Worm (Caenorhabditis elegans): ENCODE measurements around the gene nrx-1.

Gene nrx-1

ce11 chrV:10855363-10855762 lies 30.6 kb downstream of the nrx-1 start (continued):
- TF ChIP-seq nhr-41 (GFP tag; IDR thresholded peaks at IDR 0.05) (0 out of 2 replicates have a peak, but pooled peaks have one; percentile 30), php-3 (GFP tag; IDR thresholded peaks at IDR 0.05) (peak; percentile 61), nhr-77 (tag; optimal IDR thresholded peaks at IDR 0.05) (peak; percentile 59), snpc-4 (tag; optimal IDR thresholded peaks at IDR 0.05) (no peak), mxl-3 (GFP tag; optimal IDR thresholded peaks at IDR 0.05) (peak; percentile 50), fos-1 (tag; optimal IDR thresholded peaks at IDR 0.05) (no peak), saeg-2 (GFP tag; IDR thresholded peaks at IDR 0.05) (0 out of 2 replicates have a peak, but pooled peaks have one; percentile 61), daf-12 (tag; optimal IDR thresholded peaks at IDR 0.05) (no peak), tra-1 (GFP tag; IDR thresholded peaks at IDR 0.05) (peak; percentile 66), nhr-28 (tag; optimal IDR thresholded peaks at IDR 0.05) (peak; percentile 96), cey-2 (tag; optimal IDR thresholded peaks at IDR 0.05; ENCODE audit: borderline replicate concordance, insufficient read depth) (no peak), ama-1 (optimal IDR thresholded peaks at IDR 0.05) (no peak), ceh-44 (GFP tag; IDR thresholded peaks at IDR 0.05) (no peak), nhr-10 (tag; optimal IDR thresholded peaks at IDR 0.05) (no peak), aha-1 (tag) (no peak), unc-39 (tag; optimal IDR thresholded peaks at IDR 0.05) (no peak), dmd-8 (GFP tag; IDR thresholded peaks at IDR 0.05) (no peak), lir-3 (tag; optimal IDR thresholded peaks at IDR 0.05) (no peak), nhr-6 (tag; optimal IDR thresholded peaks at IDR 0.05) (no peak), daf-8 (GFP tag; IDR thresholded peaks at IDR 0.05) (no peak), unc-62 (GFP tag; optimal IDR thresholded peaks at IDR 0.05 in 1 of 2) (peak in 1 of 2 experiments; percentile 87), unc-62 (tag; optimal IDR thresholded peaks at IDR 0.05) (no peak), lin-13 (GFP tag; optimal IDR thresholded peaks at IDR 0.05) (no peak), aly-2 (tag; optimal IDR thresholded peaks at IDR 0.05) (no peak), mes-2 (tag; optimal IDR thresholded peaks at IDR 0.05; ENCODE audit: poor library complexity, severe bottlenecking) (no peak), daf-16 (GFP tag; optimal IDR thresholded peaks at IDR 0.05) (peak in 1 of 2 experiments; percentile 44), daf-16 (tag; optimal IDR thresholded peaks at IDR 0.05) (peak; percentile 93), F26F4.8 (GFP tag; conservative IDR thresholded peaks at IDR 0.05) (0 out of 2 replicates have a peak, but pooled peaks have one; percentile 29), hlh-11 (tag; optimal IDR thresholded peaks at IDR 0.05) (peak; percentile 89), mxl-2 (GFP tag; conservative IDR thresholded peaks at IDR 0.05) (no peak), pha-4 (GFP tag; IDR thresholded peaks at IDR 0.05) (no peak), pha-4 (tag; optimal IDR thresholded peaks at IDR 0.05) (no peak), ZK337.2 (GFP tag; IDR thresholded peaks at IDR 0.05) (no peak), jun-1 (tag; optimal IDR thresholded peaks at IDR 0.05) (peak; percentile 42), mdl-1 (tag; optimal IDR thresholded peaks at IDR 0.05) (peak in 1 of 2 experiments; percentile 56), hif-1 (tag; optimal IDR thresholded peaks at IDR 0.05) (peak in 1 of 2 experiments; percentile 40), ZK546.5 (tag; optimal IDR thresholded peaks at IDR 0.05) (no peak)

- no peak for TF ChIP-seq zip-2 (tag; optimal IDR thresholded peaks at IDR 0.05)
- TF ChIP-seq daf-19 (GFP tag; conservative IDR thresholded peaks at IDR 0.05) = no peak
- no peak for TF ChIP-seq ceh-62 (tag; optimal IDR thresholded peaks at IDR 0.05)
- no peak for TF ChIP-seq lim-7 (GFP tag; IDR thresholded peaks at IDR 0.05)
- TF ChIP-seq vab-7 (GFP tag; IDR thresholded peaks at IDR 0.05) = no peak
- no peak for TF ChIP-seq ztf-11 (tag; optimal IDR thresholded peaks at IDR 0.05)
- peak in 1 of 2 experiments; percentile 9 for TF ChIP-seq lsy-2 (tag; optimal IDR thresholded peaks at IDR 0.05)
- no peak for TF ChIP-seq ztf-7 (tag; optimal IDR thresholded peaks at IDR 0.05)
- no peak for TF ChIP-seq dve-1 (tag; optimal IDR thresholded peaks at IDR 0.05; ENCODE audit: insufficient read depth)
- no peak for TF ChIP-seq nhr-48 (tag; optimal IDR thresholded peaks at IDR 0.05)
- no peak for TF ChIP-seq attf-4 (tag; optimal IDR thresholded peaks at IDR 0.05)
- 0 out of 2 replicates have a peak, but pooled peaks have one; percentile 5 for TF ChIP-seq set-16 (GFP tag; IDR thresholded peaks at IDR 0.05)
- no peak for TF ChIP-seq saeg-2 (GFP tag; IDR thresholded peaks at IDR 0.05)
- peak; percentile 58; the same call in 1 of the 2 replicates for TF ChIP-seq pha-4 (GFP tag; IDR thresholded peaks at IDR 0.05)
- TF ChIP-seq pha-4 (tag; optimal IDR thresholded peaks at IDR 0.05) = no peak
- TF ChIP-seq dpl-1 (GFP tag; optimal IDR thresholded peaks at IDR 0.05) = no peak
- TF ChIP-seq tra-1 (GFP tag; IDR thresholded peaks at IDR 0.05) = peak; percentile 21; the same call in 1 of the 2 replicates
- no peak for TF ChIP-seq ctbp-1 (GFP tag; IDR thresholded peaks at IDR 0.05)
- TF ChIP-seq skn-1 (tag; optimal IDR thresholded peaks at IDR 0.05) = no peak
- TF ChIP-seq daf-12 (tag; optimal IDR thresholded peaks at IDR 0.05) = no peak
- TF ChIP-seq daf-8 (GFP tag; IDR thresholded peaks at IDR 0.05) = no peak
These were observed 32.3 kb downstream of the nrx-1 start for ce11 chrV:10856901-10857637.

Measured in whole organism, L4 larva.